Worm (Caenorhabditis elegans): ENCODE measurements around the gene E02H1.1.

ce11 chrII:9553179-9553578 is 37.8 kb downstream of the E02H1.1 start, which contains the start of gene F35H8.1:
- TF ChIP-seq ceh-36 (tag; optimal IDR thresholded peaks at IDR 0.05), result no peak
- TF ChIP-seq ama-1 (optimal IDR thresholded peaks at IDR 0.05), result no peak
- no peak for TF ChIP-seq ets-7 (tag; optimal IDR thresholded peaks at IDR 0.05)
- TF ChIP-seq scrt-1 (GFP tag; IDR thresholded peaks at IDR 0.05), result no peak
- no peak for TF ChIP-seq hmg-4 (GFP tag; optimal IDR thresholded peaks at IDR 0.05)
- no peak for TF ChIP-seq B0310.2 (tag; optimal IDR thresholded peaks at IDR 0.05)
- no peak for TF ChIP-seq tbx-37 (GFP tag; conservative IDR thresholded peaks at IDR 0.05)
- TF ChIP-seq ceh-13 (GFP tag; optimal IDR thresholded peaks at IDR 0.05), result no peak
- TF ChIP-seq hnd-1 (tag; optimal IDR thresholded peaks at IDR 0.05), result no peak
- no peak for TF ChIP-seq flt-1 (GFP tag; IDR thresholded peaks at IDR 0.05)
- no peak for TF ChIP-seq aly-1 (tag; optimal IDR thresholded peaks at IDR 0.05)
- TF ChIP-seq pes-1 (GFP tag; IDR thresholded peaks at IDR 0.05), result no peak
- TF ChIP-seq F13C5.2 (tag; optimal IDR thresholded peaks at IDR 0.05), result no peak
- TF ChIP-seq hmbx-1 (tag; optimal IDR thresholded peaks at IDR 0.05), result no peak
